Worm (Caenorhabditis elegans) whole organism, L4/young adult: ENCODE results near the gene clec-208.

ENCODE experiments used
- dao-5 ChIP-seq: sonication (generic microtip); optimal IDR thresholded peaks from 2 replicates; lab custom pipeline; 2016; ENCODE audit warnings: missing genotype, missing genetic modification characterization, moderate library complexity, missing compliant biosample characterization
- him-1 ChIP-seq: sonication (generic microtip); optimal IDR thresholded peaks from 2 replicates; lab custom pipeline; 2016; ENCODE audit warnings: missing genotype, missing genetic modification reagents, missing genetic modification characterization, missing compliant biosample characterization

DNA sequence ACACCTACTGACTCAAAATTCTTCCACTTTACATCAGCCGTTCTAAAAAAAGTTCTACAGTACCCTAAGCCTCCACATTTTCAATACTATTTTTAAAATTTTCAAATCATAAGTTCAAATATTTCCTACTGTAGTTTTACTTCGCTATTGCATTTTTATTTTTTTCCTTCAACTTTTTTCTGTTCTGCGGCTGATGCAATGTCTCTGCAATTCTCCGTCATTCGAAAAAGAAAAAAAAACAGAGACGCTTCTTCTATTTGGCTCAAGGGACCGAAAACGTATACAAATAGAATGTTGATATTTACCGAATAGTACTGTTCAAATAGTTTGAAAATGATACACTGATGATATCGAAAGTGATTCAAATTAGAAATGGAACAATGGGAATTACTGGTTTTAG, 40.5 kb downstream of the clec-208 start:
- TF ChIP-seq dao-5 (no peak), him-1 (tag; lab: Kevin White, UChicago) (peak; percentile 23)
